Worm (Caenorhabditis elegans): ENCODE measurements around the gene F21A3.2.

ce11 chrV:15519845-15520244 lies 13.9 kb downstream of the F21A3.2 start:
- no peak for TF ChIP-seq nhr-76 (tag; optimal IDR thresholded peaks at IDR 0.05)
- no peak for TF ChIP-seq dpl-1 (GFP tag; optimal IDR thresholded peaks at IDR 0.05)
